Fruit fly (Drosophila melanogaster): ENCODE data around the gene Fer3HCH.

dm6 chrX:13135702-13136101 lies 27.7 kb upstream of the Fer3HCH start:
- TF ChIP-seq Mnt (GFP tag; optimal IDR thresholded peaks at IDR 0.05) (no peak), kay (GFP tag; ENCODE audit: borderline replicate concordance) (no peak), CG14711 (tag; optimal IDR thresholded peaks at IDR 0.05) (no peak), CG33017 (tag; optimal IDR thresholded peaks at IDR 0.05) (no peak), CG12768 (GFP tag; optimal IDR thresholded peaks at IDR 0.05) (no peak), tj (GFP tag; optimal IDR thresholded peaks at IDR 0.05) (no peak), pad (GFP tag; optimal IDR thresholded peaks at IDR 0.05) (no peak), bab1 (GFP tag; optimal IDR thresholded peaks at IDR 0.05) (no peak), Crg-1 (GFP tag; optimal IDR thresholded peaks at IDR 0.05) (no peak), cnc (optimal IDR thresholded peaks at IDR 0.05) (no peak)

Measured in whole organism, adult.